Worm (Caenorhabditis elegans): Measurements from ENCODE around the gene Y43F8B.19.
A peak's percentile ranks its signal among the peaks of the same experiment; 100 is the strongest.

Gene Y43F8B.19

DNA sequence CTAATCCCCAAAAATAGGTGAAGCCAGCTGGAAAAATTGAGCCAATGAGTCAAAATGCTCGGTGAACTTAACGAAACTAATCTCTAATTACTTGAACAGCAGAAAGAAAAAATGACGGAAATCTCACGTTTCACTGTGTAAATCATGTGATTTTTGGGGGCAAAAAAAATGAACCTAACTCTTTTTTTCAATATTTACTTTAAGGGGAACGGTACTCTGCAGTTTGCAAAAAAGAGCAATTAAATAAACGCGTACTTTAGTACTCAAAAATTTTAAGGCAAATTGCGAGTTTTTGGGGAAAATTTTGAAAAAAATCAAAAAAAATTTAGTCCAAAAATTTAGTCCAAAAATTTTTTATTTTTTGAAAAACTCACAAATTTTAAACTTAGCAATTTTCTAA lies 18.9 kb upstream of the Y43F8B.19 start:
- no peak for TF ChIP-seq snpc-3.4 (tag; optimal IDR thresholded peaks at IDR 0.05)
- TF ChIP-seq ama-1 (optimal IDR thresholded peaks at IDR 0.05) = no peak
- no peak for TF ChIP-seq ama-1 (GFP tag; optimal IDR thresholded peaks at IDR 0.05)

DNA sequence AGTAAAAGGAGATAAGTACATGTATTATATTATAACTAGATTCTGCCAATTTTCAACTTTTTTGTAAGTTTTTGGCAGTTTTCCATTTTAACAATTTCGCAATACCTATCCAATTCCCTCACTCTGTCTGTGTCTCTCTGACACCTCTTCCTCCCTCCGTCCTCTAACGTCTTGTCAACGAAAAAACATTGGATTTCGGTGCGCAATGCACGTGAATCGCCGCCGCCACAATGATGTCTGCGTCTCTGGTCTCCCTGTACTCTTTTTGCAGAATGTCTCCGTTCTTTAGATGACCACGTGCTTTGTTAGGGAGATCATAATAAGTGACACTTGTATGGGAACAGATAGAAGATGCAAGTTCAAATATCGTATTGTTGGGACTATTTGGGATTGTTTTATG lies 17.1 kb upstream of the Y43F8B.19 start:
- TF ChIP-seq die-1 (tag; optimal IDR thresholded peaks at IDR 0.05) (peak; percentile 64), fkh-3 (tag; optimal IDR thresholded peaks at IDR 0.05) (no peak), ceh-100 (GFP tag; IDR thresholded peaks at IDR 0.05) (no peak), egl-44 (GFP tag; IDR thresholded peaks at IDR 0.05) (peak; percentile 89), let-526 (GFP tag; IDR thresholded peaks at IDR 0.05) (peak; percentile 75), lin-40 (tag; optimal IDR thresholded peaks at IDR 0.05) (peak; percentile 97), C06A6.2 (GFP tag; conservative IDR thresholded peaks at IDR 0.05) (peak; percentile 87), F55B11.4 (tag; optimal IDR thresholded peaks at IDR 0.05; ENCODE audit: borderline replicate concordance, insufficient read depth) (no peak), Y56A3A.18 (GFP tag; IDR thresholded peaks at IDR 0.05) (no peak), madf-3 (GFP tag; IDR thresholded peaks at IDR 0.05) (no peak), ceh-79 (tag; optimal IDR thresholded peaks at IDR 0.05) (no peak), B0336.3 (GFP tag; IDR thresholded peaks at IDR 0.05) (peak; percentile 82), sea-2 (GFP tag; IDR thresholded peaks at IDR 0.05) (0 out of 2 replicates have a peak, but pooled peaks have one; percentile 22), gei-17 (GFP tag; optimal IDR thresholded peaks at IDR 0.05) (peak; percentile 56), ztf-6 (GFP tag; IDR thresholded peaks at IDR 0.05) (no peak), lin-26 (GFP tag; IDR thresholded peaks at IDR 0.05) (peak; percentile 23; the same call in 1 of the 2 replicates), nfyb-1 (GFP tag; IDR thresholded peaks at IDR 0.05) (peak; percentile 73), K12H6.12 (tag; optimal IDR thresholded peaks at IDR 0.05) (peak; percentile 90), unc-62 (GFP tag; optimal IDR thresholded peaks at IDR 0.05) (peak; percentile 95), ZK185.1 (tag; optimal IDR thresholded peaks at IDR 0.05; ENCODE audit: poor library complexity, severe bottlenecking) (no peak), nhr-90 (tag; optimal IDR thresholded peaks at IDR 0.05) (peak; percentile 47), pha-4 (tag; optimal IDR thresholded peaks at IDR 0.05) (peak; percentile 57), F57C9.4 (tag; optimal IDR thresholded peaks at IDR 0.05) (no peak), tlf-1 (GFP tag; optimal IDR thresholded peaks at IDR 0.05) (peak; percentile 75), F22D6.2 (tag; optimal IDR thresholded peaks at IDR 0.05) (peak; percentile 90), rpc-1 (optimal IDR thresholded peaks at IDR 0.05) (no peak), rpc-1 (tag; optimal IDR thresholded peaks at IDR 0.05) (no peak), snpc-1.1 (tag; optimal IDR thresholded peaks at IDR 0.05; ENCODE audit: insufficient read depth) (no peak), somi-1 (GFP tag; optimal IDR thresholded peaks at IDR 0.05) (peak; percentile 97), ekl-4 (GFP tag; IDR thresholded peaks at IDR 0.05) (peak; percentile 64; the same call in 1 of the 2 replicates), lsy-27 (tag; optimal IDR thresholded peaks at IDR 0.05; ENCODE audit: borderline replicate concordance, insufficient read depth) (no peak), xnd-1 (tag; optimal IDR thresholded peaks at IDR 0.05) (no peak), F52B5.7 (tag; optimal IDR thresholded peaks at IDR 0.05) (no peak), ets-4 (GFP tag; optimal IDR thresholded peaks at IDR 0.05) (no peak), snpc-4 (GFP tag; optimal IDR thresholded peaks at IDR 0.05) (no peak), snpc-4 (tag; optimal IDR thresholded peaks at IDR 0.05) (peak in 2 of 4 experiments; percentile 65 to 73), nhr-80 (tag; optimal IDR thresholded peaks at IDR 0.05) (peak; percentile 65), nhr-27 (tag; optimal IDR thresholded peaks at IDR 0.05) (no peak), rcor-1 (GFP tag; IDR thresholded peaks at IDR 0.05) (0 out of 2 replicates have a peak, but pooled peaks have one; percentile 33), F57A8.1 (GFP tag; optimal IDR thresholded peaks at IDR 0.05) (no peak), him-1 (tag; optimal IDR thresholded peaks at IDR 0.05) (no peak), atf-7 (tag; optimal IDR thresholded peaks at IDR 0.05) (peak; percentile 92), hmg-1.2 (GFP tag; IDR thresholded peaks at IDR 0.05) (peak; percentile 99), Y53G8AR.9 (GFP tag; conservative IDR thresholded peaks at IDR 0.05) (peak; percentile 85; the same call in 1 of the 2 replicates), zim-3 (tag; optimal IDR thresholded peaks at IDR 0.05) (no peak)

Data from whole organism, young adult.